Worm (Caenorhabditis elegans) whole organism, midembryonic: ENCODE results near the gene his-35.

Source experiments
- flt-1 ChIP-seq: fragments of 200-800 bp; sonication (Bioruptor generic); IDR thresholded peaks from 2 replicates; pipeline ENCODE4 v1.3.6; 2022; ENCODE audit warnings: missing genetic modification characterization, missing compliant biosample characterization
- klf-2 ChIP-seq: fragments of 200-800 bp; sonication (Bioruptor generic); conservative IDR thresholded peaks from 2 replicates; pipeline ENCODE4 v1.3.6; 2022; ENCODE audit warnings: missing genetic modification reagents, missing genetic modification characterization, missing compliant biosample characterization
- med-1 ChIP-seq: sonication (generic microtip); optimal IDR thresholded peaks from 2 replicates; lab custom pipeline; 2017; ENCODE audit warnings: missing genetic modification characterization, mild to moderate bottlenecking, missing compliant biosample characterization, antibody characterized with exemption, missing genetic modification reagents; ENCODE audit not compliant: insufficient read depth
- ref-1 ChIP-seq: fragments of 200-800 bp; sonication (Bioruptor generic); conservative IDR thresholded peaks from 2 replicates; pipeline ENCODE4 v1.3.6; 2022; ENCODE audit warnings: missing genetic modification reagents, missing genetic modification characterization, missing compliant biosample characterization
- ztf-23 ChIP-seq: fragments of 200-800 bp; sonication (Bioruptor generic); IDR thresholded peaks from 2 replicates; pipeline ENCODE4 v1.3.6; 2022; ENCODE audit warnings: missing genetic modification reagents, missing genetic modification characterization, missing compliant biosample characterization

DNA sequence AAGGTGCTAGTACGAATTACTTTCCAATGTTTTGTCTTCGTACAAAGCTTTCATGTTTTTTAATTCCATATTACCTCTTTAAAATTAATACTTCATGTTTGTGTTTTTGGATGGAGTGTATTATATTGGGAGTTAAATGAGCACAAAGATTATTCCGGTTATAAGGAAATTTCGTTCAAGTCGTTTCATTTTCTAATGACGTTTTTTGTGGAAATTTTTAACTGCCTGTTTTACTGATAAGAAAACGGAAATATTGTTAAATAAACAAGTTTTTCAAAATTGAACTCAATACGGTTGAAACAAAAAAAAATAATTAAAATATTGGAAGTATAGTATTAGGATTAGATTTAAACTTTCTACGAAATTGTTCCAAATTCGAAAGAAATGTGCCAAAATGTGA is 17.8 kb downstream of the his-35 start:
- TF ChIP-seq klf-2 (GFP tag; lab: Robert Waterston, UW): no peak
- TF ChIP-seq flt-1 (GFP tag; lab: Robert Waterston, UW): no peak
- no peak for TF ChIP-seq med-1 (GFP tag; lab: Kevin White, UChicago)
- TF ChIP-seq ztf-23: no peak
- TF ChIP-seq ref-1: no peak
